Fruit fly (Drosophila melanogaster) whole organism, embryonic: ENCODE measurements around the gene Dic1.
A peak's percentile ranks its signal among the peaks of the same experiment; 100 is the strongest.

Source experiments
- Bdp1 ChIP-seq: fragments of 200-800 bp; sonication (Bioruptor generic); optimal IDR thresholded peaks from 3 replicates; lab custom pipeline; 2016; ENCODE audit warnings: missing biosample characterization, missing genetic modification characterization
- CG11085 ChIP-seq: fragments of 200-800 bp; sonication (Bioruptor generic); IDR thresholded peaks from 2 replicates; pipeline ENCODE4 v1.3.6; 2022; ENCODE audit warnings: missing biosample characterization, missing genetic modification characterization
- CG11093 ChIP-seq: fragments of 200-800 bp; sonication (Bioruptor generic); IDR thresholded peaks from 3 replicates; pipeline ENCODE4 v1.3.6; 2022; ENCODE audit warnings: missing biosample characterization, missing genetic modification characterization
- CG11504 ChIP-seq: fragments of 200-800 bp; sonication (Bioruptor generic); optimal IDR thresholded peaks from 3 replicates; lab custom pipeline; 2019; ENCODE audit warnings: missing biosample characterization, mild to moderate bottlenecking, missing genetic modification characterization, moderate library complexity
- CG11723 ChIP-seq: fragments of 200-800 bp; sonication (Bioruptor generic); optimal IDR thresholded peaks from 2 replicates; lab custom pipeline; 2017; ENCODE audit warnings: missing biosample characterization, mild to moderate bottlenecking, missing genetic modification characterization
- CG12744 ChIP-seq: fragments of 200-800 bp; sonication (Bioruptor generic); optimal IDR thresholded peaks from 2 replicates; lab custom pipeline; 2016; ENCODE audit warnings: missing biosample characterization, missing genetic modification characterization
- CG12769 ChIP-seq: fragments of 200-800 bp; sonication (Bioruptor generic); optimal IDR thresholded peaks from 2 replicates; lab custom pipeline; 2019; ENCODE audit warnings: missing biosample characterization, mild to moderate bottlenecking, missing genetic modification characterization, moderate library complexity
- CG13894 ChIP-seq: fragments of 200-800 bp; sonication (Bioruptor generic); optimal IDR thresholded peaks from 3 replicates; lab custom pipeline; 2018; ENCODE audit warnings: missing biosample characterization, mild to moderate bottlenecking, missing genetic modification characterization, moderate library complexity
- CG14710 ChIP-seq: fragments of 200-800 bp; sonication (Bioruptor generic); optimal IDR thresholded peaks from 3 replicates; lab custom pipeline; 2019; ENCODE audit warnings: missing biosample characterization, mild to moderate bottlenecking, missing genetic modification characterization, moderate library complexity
- CG15696 ChIP-seq: fragments of 200-800 bp; sonication (Bioruptor generic); optimal IDR thresholded peaks from 2 replicates; lab custom pipeline; 2019; ENCODE audit warnings: missing biosample characterization, mild to moderate bottlenecking, missing genetic modification characterization, moderate library complexity
- CG17361 ChIP-seq: fragments of 200-800 bp; sonication (Bioruptor generic); IDR thresholded peaks from 3 replicates; pipeline ENCODE4 v1.3.6; 2022; ENCODE audit warnings: missing biosample characterization, missing genetic modification characterization
- CG2199 ChIP-seq: fragments of 200-800 bp; sonication (Bioruptor generic); IDR thresholded peaks from 3 replicates; pipeline ENCODE4 v1.3.6; 2022; ENCODE audit warnings: missing biosample characterization, missing genetic modification characterization
- CG31441 ChIP-seq: fragments of 200-800 bp; sonication (Bioruptor generic); IDR thresholded peaks from 2 replicates; pipeline ENCODE4 v1.3.6; 2022; ENCODE audit warnings: missing biosample characterization, missing genetic modification characterization
- CG32532 ChIP-seq: fragments of 200-800 bp; sonication (Bioruptor generic); IDR thresholded peaks from 2 replicates; pipeline ENCODE4 v1.3.6; 2022; ENCODE audit warnings: missing biosample characterization, missing genetic modification characterization
- CG34376 ChIP-seq: fragments of 200-800 bp; sonication (Bioruptor generic); optimal IDR thresholded peaks from 2 replicates; lab custom pipeline; 2018; ENCODE audit warnings: missing biosample characterization, mild to moderate bottlenecking, missing genetic modification characterization
- CG42726 ChIP-seq: fragments of 200-800 bp; sonication (Bioruptor generic); IDR thresholded peaks from 2 replicates; pipeline ENCODE4 v1.3.6; 2022; ENCODE audit warnings: missing biosample characterization, missing genetic modification characterization; ENCODE audit not compliant: partially characterized antibody
- CG6272 ChIP-seq: fragments of 200-800 bp; sonication (Bioruptor generic); IDR thresholded peaks from 2 replicates; pipeline ENCODE4 v1.3.6; 2022; ENCODE audit warnings: missing biosample characterization, missing genetic modification characterization
- CG6813 ChIP-seq: fragments of 200-800 bp; sonication (Bioruptor generic); optimal IDR thresholded peaks from 2 replicates; lab custom pipeline; 2017; ENCODE audit warnings: missing biosample characterization, missing genetic modification characterization, mild to moderate bottlenecking, moderate library complexity, missing genetic modification reagents
- CG8478 ChIP-seq: fragments of >200 bp; optimal IDR thresholded peaks from 2 replicates; lab custom pipeline; 2018
- D19A ChIP-seq: fragments of 200-800 bp; optimal IDR thresholded peaks from 3 replicates; lab custom pipeline; 2019; ENCODE audit warnings: missing biosample characterization, mild to moderate bottlenecking, missing genetic modification characterization, moderate library complexity
- GATAe ChIP-seq: fragments of 200-800 bp; sonication (Bioruptor generic); conservative IDR thresholded peaks from 2 replicates; pipeline ENCODE4 v1.3.6; 2022; ENCODE audit warnings: missing biosample characterization, missing genetic modification characterization
- HLH4C ChIP-seq: fragments of 200-800 bp; sonication (Bioruptor generic); IDR thresholded peaks from 3 replicates; pipeline ENCODE4 v1.3.6; 2022; ENCODE audit warnings: missing biosample characterization, missing genetic modification characterization; ENCODE audit not compliant: partially characterized antibody
- Med ChIP-seq: fragments of 200-800 bp; sonication (Bioruptor generic); peaks from one replicate; lab custom pipeline; 2016; ENCODE audit warnings: missing biosample characterization, missing genetic modification characterization, mild to moderate bottlenecking, inconsistent platforms, moderate library complexity
- NK7.1 ChIP-seq: fragments of 200-800 bp; sonication (Bioruptor generic); optimal IDR thresholded peaks from 3 replicates; lab custom pipeline; 2016; ENCODE audit warnings: missing biosample characterization, missing genetic modification characterization
- Pdp1 ChIP-seq, 2 experiments: fragments of 200-800 bp; sonication (Bioruptor generic); optimal IDR thresholded peaks; 3 replicates each; lab custom pipeline; 2016; ENCODE audit warnings: missing biosample characterization in 2 of 2, missing genetic modification characterization in 2 of 2, mild to moderate bottlenecking in 1 of 2, moderate library complexity in 1 of 2
- Scr ChIP-seq: fragments of 200-800 bp; sonication (Bioruptor generic); IDR thresholded peaks from 2 replicates; pipeline ENCODE4 v1.3.6; 2022; ENCODE audit warnings: missing biosample characterization, missing genetic modification characterization; ENCODE audit not compliant: partially characterized antibody
- Xrp1 ChIP-seq: fragments of 200-800 bp; sonication (Bioruptor generic); IDR thresholded peaks from 2 replicates; pipeline ENCODE4 v1.3.6; 2022; ENCODE audit warnings: missing biosample characterization, missing genetic modification characterization
- amos ChIP-seq: fragments of 200-800 bp; sonication (Bioruptor generic); IDR thresholded peaks from 2 replicates; pipeline ENCODE4 v1.3.6; 2022; ENCODE audit warnings: missing biosample characterization, missing genetic modification characterization; ENCODE audit not compliant: partially characterized antibody
- en ChIP-seq: fragments of 200-800 bp; sonication (Bioruptor generic); optimal IDR thresholded peaks from 2 replicates; lab custom pipeline; 2016; ENCODE audit warnings: missing biosample characterization, missing genetic modification characterization
- eve ChIP-seq, 2 experiments: fragments of >200 bp; optimal IDR thresholded peaks; 2 replicates each; lab custom pipeline; 2017; ENCODE audit warnings: missing biosample characterization in 2 of 2, missing genetic modification characterization in 2 of 2
- exex ChIP-seq: fragments of 200-800 bp; sonication (Bioruptor generic); optimal IDR thresholded peaks from 4 replicates; lab custom pipeline; 2018; ENCODE audit warnings: missing biosample characterization, mild to moderate bottlenecking, missing genetic modification characterization, moderate library complexity
- grn ChIP-seq: fragments of 200-800 bp; sonication (Bioruptor generic); optimal IDR thresholded peaks from 3 replicates; lab custom pipeline; 2017; ENCODE audit warnings: missing biosample characterization, missing genetic modification characterization
- kay ChIP-seq: fragments of 200-800 bp; sonication (Bioruptor generic); optimal IDR thresholded peaks from 2 replicates; lab custom pipeline; 2016; ENCODE audit warnings: missing biosample characterization, missing genetic modification characterization
- lilli ChIP-seq: fragments of 200-800 bp; sonication (Bioruptor generic); optimal IDR thresholded peaks from 3 replicates; lab custom pipeline; 2016; ENCODE audit warnings: missing biosample characterization, missing genetic modification characterization
- lmd ChIP-seq: fragments of 200-800 bp; sonication (Bioruptor generic); IDR thresholded peaks from 2 replicates; pipeline ENCODE4 v1.3.6; 2022; ENCODE audit warnings: missing biosample characterization, missing genetic modification characterization
- mirr ChIP-seq: fragments of 200-800 bp; sonication (Bioruptor generic); optimal IDR thresholded peaks from 3 replicates; lab custom pipeline; 2018; ENCODE audit warnings: missing biosample characterization, mild to moderate bottlenecking, missing genetic modification characterization
- odd ChIP-seq: fragments of 200-800 bp; sonication (Bioruptor generic); optimal IDR thresholded peaks from 2 replicates; lab custom pipeline; 2017; ENCODE audit warnings: missing biosample characterization, mild to moderate bottlenecking, missing genetic modification characterization
- onecut ChIP-seq: fragments of 200-800 bp; sonication (Bioruptor generic); IDR thresholded peaks from 2 replicates; pipeline ENCODE4 v1.3.6; 2022; ENCODE audit warnings: missing biosample characterization, missing genetic modification characterization
- pum ChIP-seq: fragments of 200-800 bp; sonication (Bioruptor generic); optimal IDR thresholded peaks from 2 replicates; lab custom pipeline; 2016; ENCODE audit warnings: missing biosample characterization, missing genetic modification characterization
- rib ChIP-seq: fragments of 200-800 bp; sonication (Bioruptor generic); IDR thresholded peaks from 2 replicates; pipeline ENCODE4 v1.3.6; 2022; ENCODE audit warnings: missing biosample characterization, missing genetic modification characterization
- row ChIP-seq: fragments of 200-800 bp; sonication (Bioruptor generic); IDR thresholded peaks from 3 replicates; pipeline ENCODE4 v1.3.6; 2022; ENCODE audit warnings: missing biosample characterization, missing genetic modification characterization
- sd ChIP-seq: fragments of 200-800 bp; sonication (Bioruptor generic); optimal IDR thresholded peaks from 3 replicates; lab custom pipeline; 2018; ENCODE audit warnings: missing biosample characterization, mild to moderate bottlenecking, missing genetic modification characterization, moderate library complexity
- sens ChIP-seq: fragments of 200-800 bp; sonication (Bioruptor generic); peaks from one replicate; lab custom pipeline; 2016; ENCODE audit warnings: missing biosample characterization, missing genetic modification characterization
- slbo ChIP-seq: fragments of 200-800 bp; sonication (Bioruptor generic); IDR thresholded peaks from 2 replicates; pipeline ENCODE4 v1.3.6; 2022; ENCODE audit warnings: missing biosample characterization, missing genetic modification characterization
- so ChIP-seq: fragments of 200-800 bp; sonication (Bioruptor generic); IDR thresholded peaks from 3 replicates; pipeline ENCODE4 v1.3.6; 2022; ENCODE audit warnings: missing biosample characterization, missing genetic modification characterization
- trh ChIP-seq: fragments of 200-800 bp; sonication (Bioruptor generic); optimal IDR thresholded peaks from 2 replicates; lab custom pipeline; 2016; ENCODE audit warnings: missing biosample characterization, missing genetic modification characterization
- twi ChIP-seq: fragments of 200-800 bp; optimal IDR thresholded peaks from 2 replicates; lab custom pipeline; 2019; ENCODE audit warnings: missing biosample characterization, mild to moderate bottlenecking, missing genetic modification characterization, moderate library complexity

The Dic1 gene

dm6 chr3R:13363347-13363994, 1.3 kb upstream of the Dic1 start:
- no peak for TF ChIP-seq CG13894 (tag; lab: Kevin White, UChicago)
- 0 out of 3 replicates have a peak, but pooled peaks have one; percentile 44 for TF ChIP-seq HLH4C (GFP tag; lab: Robert Waterston, UW)
- TF ChIP-seq Med, result peak; percentile 23
- no peak for TF ChIP-seq en
- peak in 1 of 2 experiments; percentile 80 for TF ChIP-seq eve (GFP tag; optimal IDR thresholded peaks at IDR 0.05; lab: Kevin White, UChicago)
- TF ChIP-seq CG42726 (GFP tag; lab: Robert Waterston, UW), result no peak
- no peak for TF ChIP-seq rib
- TF ChIP-seq Bdp1, result peak; percentile 96
- no peak for TF ChIP-seq row

dm6 chr3R:13365665-13366414, 1.1 kb downstream of the Dic1 start:
- TF ChIP-seq kay (no peak), CG14710 (tag; lab: Kevin White, UChicago) (no peak), D19A (peak; percentile 55), CG13894 (tag; lab: Kevin White, UChicago) (peak; percentile 34), CG11085 (GFP tag; lab: Robert Waterston, UW) (no peak), CG17361 (GFP tag; lab: Robert Waterston, UW) (no peak), exex (tag; lab: Kevin White, UChicago) (peak; percentile 65), CG12769 (tag; lab: Kevin White, UChicago) (peak; percentile 74), CG6813 (GFP tag; lab: Kevin White, UChicago) (no peak), twi (peak; percentile 80), NK7.1 (GFP tag; lab: Kevin White, UChicago) (no peak), sd (tag; lab: Kevin White, UChicago) (peak; percentile 8), CG8478 (lab: Kevin White, UChicago) (no peak), CG11093 (no peak), GATAe (GFP tag; lab: Robert Waterston, UW) (peak; percentile 62), trh (no peak), CG32532 (GFP tag; lab: Robert Waterston, UW) (no peak), mirr (GFP tag; lab: Kevin White, UChicago) (peak; percentile 82), CG6272 (GFP tag; lab: Robert Waterston, UW) (no peak), lmd (GFP tag; lab: Robert Waterston, UW) (no peak), CG11504 (tag; lab: Kevin White, UChicago) (peak; percentile 12), odd (no peak), CG15696 (peak; percentile 36), onecut (peak; percentile 50), lilli (GFP tag; lab: Kevin White, UChicago) (no peak), sens (GFP tag; lab: Kevin White, UChicago) (peak; percentile 23), slbo (0 out of 2 replicates have a peak, but pooled peaks have one; percentile 6), so (0 out of 3 replicates have a peak, but pooled peaks have one; percentile 41), grn (GFP tag; lab: Kevin White, UChicago) (peak; percentile 68), pum (GFP tag; lab: Kevin White, UChicago) (no peak), Xrp1 (GFP tag; lab: Robert Waterston, UW) (no peak), en (no peak), amos (GFP tag; lab: Robert Waterston, UW) (no peak), CG11723 (GFP tag; lab: Kevin White, UChicago) (no peak), Scr (GFP tag; lab: Robert Waterston, UW) (no peak), CG31441 (no peak), Med (peak; percentile 58), CG12744 (GFP tag; lab: Kevin White, UChicago) (no peak), Pdp1 (GFP tag; optimal IDR thresholded peaks at IDR 0.05; lab: Kevin White, UChicago) (peak in 1 of 2 experiments; percentile 54), CG2199 (GFP tag; lab: Robert Waterston, UW) (0 out of 3 replicates have a peak, but pooled peaks have one; percentile 45), CG34376 (peak; percentile 41)
